Worm (Caenorhabditis elegans) whole organism, young adult: ENCODE measurements around the gene dmsr-7.

Source experiments
- dpl-1 ChIP-seq: fragments of 150-350 bp; optimal IDR thresholded peaks from 2 replicates; lab custom pipeline; 2014; ENCODE audit warnings: missing biosample characterization, missing genetic modification reagents, missing genetic modification characterization
- hrde-1 ChIP-seq: sonication (generic microtip); optimal IDR thresholded peaks from 2 replicates; lab custom pipeline; 2016; ENCODE audit warnings: missing genetic modification characterization, mild to moderate bottlenecking, missing compliant biosample characterization, moderate library complexity, missing genotype, missing genetic modification reagents, borderline replicate concordance
- pha-4 ChIP-seq: fragments of 150-350 bp; sonication (generic microtip); optimal IDR thresholded peaks from 2 replicates; lab custom pipeline; 2014; ENCODE audit warnings: missing biosample characterization, missing genetic modification reagents, missing genetic modification characterization

DNA sequence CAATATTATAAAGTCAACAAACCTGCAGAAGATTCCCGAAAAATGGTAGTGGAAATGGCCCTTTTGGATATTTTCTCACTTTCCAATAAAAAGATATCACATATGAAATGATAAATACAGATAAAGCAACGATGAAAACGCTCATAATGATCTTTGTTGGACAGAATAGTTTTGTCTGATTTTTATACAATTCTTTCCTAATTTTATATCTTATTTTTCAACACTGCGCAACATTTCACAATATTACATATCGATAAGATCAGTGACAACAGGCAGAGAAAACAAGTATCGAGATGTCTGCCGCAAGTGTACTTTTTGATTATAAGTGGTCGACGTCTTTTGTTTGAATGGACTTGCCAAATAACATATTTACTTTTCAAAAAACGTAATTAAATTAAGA lies 18.0 kb downstream of the dmsr-7 start, which contains the start of gene cyp-14A5:
- TF ChIP-seq dpl-1 (no peak), hrde-1 (tag; lab: Kevin White, UChicago) (no peak), pha-4 (tag; lab: Kevin White, UChicago) (no peak)
